Fruit fly (Drosophila melanogaster): Measurements from ENCODE around the gene rhea.

The rhea gene

dm6 chr3L:8582105-8582707, 37.4 kb downstream of the rhea start:
- no peak for TF ChIP-seq lz (GFP tag; optimal IDR thresholded peaks at IDR 0.05)
- no peak for TF ChIP-seq topi (GFP tag; optimal IDR thresholded peaks at IDR 0.05)
- no peak for TF ChIP-seq CG34406 (GFP tag; optimal IDR thresholded peaks at IDR 0.05)
- no peak for TF ChIP-seq CG3032 (tag; optimal IDR thresholded peaks at IDR 0.05)
- TF ChIP-seq dsx (GFP tag; optimal IDR thresholded peaks at IDR 0.05; ENCODE audit: poor library complexity, severe bottlenecking), result no peak
- TF ChIP-seq Eip93F (GFP tag; optimal IDR thresholded peaks at IDR 0.05), result no peak

DNA sequence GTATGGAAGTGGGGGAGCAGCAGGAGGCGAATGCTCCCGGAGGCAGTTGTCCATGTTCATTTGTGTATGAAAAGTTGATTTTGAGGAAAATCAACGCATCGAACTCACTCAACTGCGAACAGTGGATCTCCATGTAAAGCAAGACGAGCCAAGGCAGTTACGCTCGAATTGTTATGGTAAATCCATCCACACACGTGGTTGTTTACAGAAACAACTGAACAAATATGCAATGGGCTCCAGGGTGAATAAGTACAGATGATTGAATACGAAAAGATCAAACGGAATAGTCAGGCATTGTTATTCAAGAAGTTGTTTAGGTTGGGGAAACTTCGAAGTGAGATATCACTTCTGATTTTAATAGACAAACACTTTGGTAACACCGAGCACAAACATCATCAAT, 39.3 kb downstream of the rhea start:
- TF ChIP-seq fkh (GFP tag; optimal IDR thresholded peaks at IDR 0.05), result peak; percentile 75
- TF ChIP-seq acj6 (GFP tag; optimal IDR thresholded peaks at IDR 0.05), result no peak

DNA sequence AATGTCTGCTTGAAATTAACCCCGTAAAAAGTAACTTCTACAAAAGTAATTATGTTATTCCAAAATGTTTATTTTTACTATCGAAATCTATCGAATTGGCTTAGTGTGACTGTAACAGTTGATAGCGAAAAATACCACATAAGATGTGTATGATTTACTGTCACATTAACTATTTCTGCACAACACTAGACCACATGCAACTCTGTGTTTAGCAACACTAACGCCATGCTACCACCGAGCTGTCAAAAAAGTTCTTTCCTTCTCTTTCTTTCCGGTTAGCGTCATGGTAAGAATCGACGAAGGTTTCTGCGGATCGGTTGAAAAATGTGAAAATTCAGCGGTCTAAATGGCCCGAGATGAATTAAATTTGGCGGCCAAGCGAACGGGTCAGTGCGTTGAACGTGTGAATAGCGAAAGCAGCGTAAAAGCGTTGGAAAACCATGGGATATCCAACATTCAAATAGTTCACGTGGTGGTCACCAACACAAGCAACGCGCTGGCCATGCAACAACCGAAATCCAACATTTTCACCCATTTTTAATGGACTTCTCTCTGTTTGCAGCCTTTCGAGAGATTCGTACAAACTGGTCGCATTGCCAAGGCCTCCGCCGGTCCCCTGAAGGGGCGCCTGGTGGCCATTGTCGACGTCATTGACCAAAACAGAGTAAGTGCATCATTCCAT, 56.1 kb downstream of the rhea start, which contains the start of the genes Nelf-E and RpL14:
TSS of gene Nelf-E (minus strand) at position 128 of the 682 bp plus-strand sequence.
TSS of gene RpL14 (plus strand) at position 255 of the 682 bp plus-strand sequence.
- no peak for TF ChIP-seq CG4318 (GFP tag; optimal IDR thresholded peaks at IDR 0.05)
- peak; percentile 100 for TF ChIP-seq achi (GFP tag; optimal IDR thresholded peaks at IDR 0.05)
- TF ChIP-seq CG8632 (GFP tag; optimal IDR thresholded peaks at IDR 0.05), result peak; percentile 77
- peak; percentile 88 for TF ChIP-seq Hr39 (GFP tag; optimal IDR thresholded peaks at IDR 0.05)
- TF ChIP-seq Smox (GFP tag; optimal IDR thresholded peaks at IDR 0.05), result peak; percentile 82
- TF ChIP-seq cyc (GFP tag; optimal IDR thresholded peaks at IDR 0.05), result peak; percentile 88
- peak; percentile 77 for TF ChIP-seq CG10631 (GFP tag; optimal IDR thresholded peaks at IDR 0.05)
- peak; percentile 89 for TF ChIP-seq Eip75B (GFP tag; optimal IDR thresholded peaks at IDR 0.05)
- no peak for TF ChIP-seq OdsH (GFP tag; optimal IDR thresholded peaks at IDR 0.05)
- peak; percentile 95 for TF ChIP-seq esn (GFP tag; optimal IDR thresholded peaks at IDR 0.05)
- TF ChIP-seq CG1621 (tag; optimal IDR thresholded peaks at IDR 0.05), result peak; percentile 85
- TF ChIP-seq pdm3 (GFP tag; optimal IDR thresholded peaks at IDR 0.05), result peak; percentile 84
- TF ChIP-seq CG6854 (GFP tag; optimal IDR thresholded peaks at IDR 0.05), result peak; percentile 94
- TF ChIP-seq topi (GFP tag; optimal IDR thresholded peaks at IDR 0.05), result peak; percentile 91
- TF ChIP-seq net (GFP tag; optimal IDR thresholded peaks at IDR 0.05), result peak; percentile 88
- TF ChIP-seq CG3032 (tag; optimal IDR thresholded peaks at IDR 0.05), result peak; percentile 83
- TF ChIP-seq eg (GFP tag; IDR thresholded peaks at IDR 0.05), result peak; percentile 88
- TF ChIP-seq Eip78C (GFP tag), result peak; percentile 94
- TF ChIP-seq Gug (GFP tag; IDR thresholded peaks at IDR 0.05), result peak; percentile 66
- TF ChIP-seq CG31627 (GFP tag; optimal IDR thresholded peaks at IDR 0.05), result peak; percentile 91
- peak; percentile 70 for TF ChIP-seq fd59A (GFP tag; optimal IDR thresholded peaks at IDR 0.05)
- peak; percentile 91 for TF ChIP-seq CG6163 (GFP tag; IDR thresholded peaks at IDR 0.05)
- TF ChIP-seq dsx (GFP tag; optimal IDR thresholded peaks at IDR 0.05; ENCODE audit: poor library complexity, severe bottlenecking), result peak; percentile 57
- TF ChIP-seq CG10669 (GFP tag; optimal IDR thresholded peaks at IDR 0.05), result peak; percentile 83
- peak; percentile 84 for TF ChIP-seq Sox14 (GFP tag; optimal IDR thresholded peaks at IDR 0.05)
- TF ChIP-seq CG3919 (GFP tag; optimal IDR thresholded peaks at IDR 0.05), result peak; percentile 93
- TF ChIP-seq Met (GFP tag; optimal IDR thresholded peaks at IDR 0.05), result peak; percentile 90
- peak; percentile 80 for TF ChIP-seq CG7368 (GFP tag; optimal IDR thresholded peaks at IDR 0.05)
- TF ChIP-seq CG11762 (GFP tag; optimal IDR thresholded peaks at IDR 0.05; ENCODE audit: insufficient read depth), result peak; percentile 73
- TF ChIP-seq vri (GFP tag; optimal IDR thresholded peaks at IDR 0.05), result peak; percentile 92
- TF ChIP-seq Blimp-1 (GFP tag; optimal IDR thresholded peaks at IDR 0.05), result peak; percentile 82
- TF ChIP-seq fd85E (GFP tag; optimal IDR thresholded peaks at IDR 0.05), result peak; percentile 91
- peak; percentile 51; the same call in 1 of the 2 replicates for TF ChIP-seq CG15336 (GFP tag; IDR thresholded peaks at IDR 0.05)
- no peak for TF ChIP-seq Hr4 (GFP tag; optimal IDR thresholded peaks at IDR 0.05)
- TF ChIP-seq CG8319 (GFP tag; optimal IDR thresholded peaks at IDR 0.05), result peak; percentile 75
- TF ChIP-seq salr (GFP tag; optimal IDR thresholded peaks at IDR 0.05), result peak in 1 of 2 experiments; percentile 92
- peak; percentile 80 to 91 for TF ChIP-seq ss (GFP tag; optimal IDR thresholded peaks at IDR 0.05)
- peak; percentile 92 for TF ChIP-seq Sox102F (GFP tag; optimal IDR thresholded peaks at IDR 0.05)
- TF ChIP-seq CG6792 (GFP tag; optimal IDR thresholded peaks at IDR 0.05), result peak; percentile 79
- TF ChIP-seq CG11902 (GFP tag; optimal IDR thresholded peaks at IDR 0.05), result peak; percentile 60
- peak; percentile 28; the same call in 2 of the 3 replicates for TF ChIP-seq CG8119 (GFP tag; IDR thresholded peaks at IDR 0.05)
